Worm (Caenorhabditis elegans) whole organism, late embryonic: ENCODE measurements around the gene clc-32.

Experiments used
- C08G9.2 ChIP-seq: sonication (generic microtip); optimal IDR thresholded peaks from 2 replicates; lab custom pipeline; 2016; ENCODE audit warnings: mild to moderate bottlenecking, missing genetic modification characterization, moderate library complexity, missing compliant biosample characterization
- F13H6.1 ChIP-seq: sonication (generic microtip); optimal IDR thresholded peaks from 2 replicates; lab custom pipeline; 2016; ENCODE audit warnings: missing genetic modification characterization, missing compliant biosample characterization
- Y22D7AL.16 ChIP-seq: sonication (generic microtip); optimal IDR thresholded peaks from 2 replicates; lab custom pipeline; 2016; ENCODE audit warnings: missing genetic modification characterization, missing compliant biosample characterization
- ama-1 ChIP-seq: fragments of 150-350 bp; optimal IDR thresholded peaks from 2 replicates; lab custom pipeline; 2014
- ceh-30 ChIP-seq: fragments of 150-350 bp; optimal IDR thresholded peaks from 2 replicates; lab custom pipeline; 2014; ENCODE audit warnings: missing biosample characterization, missing genetic modification characterization
- ceh-31 ChIP-seq: sonication (generic microtip); optimal IDR thresholded peaks from 2 replicates; lab custom pipeline; 2016; ENCODE audit warnings: missing genetic modification characterization, missing compliant biosample characterization
- ceh-34 ChIP-seq: sonication (generic microtip); optimal IDR thresholded peaks from 2 replicates; lab custom pipeline; 2016; ENCODE audit warnings: mild to moderate bottlenecking, missing genetic modification characterization, missing compliant biosample characterization
- ceh-45 ChIP-seq: fragments of 200-800 bp; sonication (Bioruptor generic); IDR thresholded peaks from 2 replicates; pipeline ENCODE4 v1.3.6; 2022; ENCODE audit warnings: missing genetic modification reagents, missing genetic modification characterization, missing compliant biosample characterization
- ceh-9 ChIP-seq: sonication (generic microtip); optimal IDR thresholded peaks from 2 replicates; lab custom pipeline; 2016; ENCODE audit warnings: mild to moderate bottlenecking, missing genetic modification characterization, inconsistent platforms, missing compliant biosample characterization
- che-1 ChIP-seq: sonication (generic microtip); optimal IDR thresholded peaks from 2 replicates; lab custom pipeline; 2016; ENCODE audit warnings: mild to moderate bottlenecking, missing genetic modification characterization, missing compliant biosample characterization
- dmd-4 ChIP-seq: sonication (generic microtip); optimal IDR thresholded peaks from 2 replicates; lab custom pipeline; 2016; ENCODE audit warnings: borderline replicate concordance, missing genetic modification characterization, missing compliant biosample characterization
- dve-1 ChIP-seq: sonication (generic microtip); optimal IDR thresholded peaks from 2 replicates; lab custom pipeline; 2017; ENCODE audit warnings: antibody characterized with exemption, mild to moderate bottlenecking, missing genetic modification characterization, missing compliant biosample characterization
- elt-2 ChIP-seq: sonication (generic microtip); optimal IDR thresholded peaks from 2 replicates; lab custom pipeline; 2016; ENCODE audit warnings: missing genetic modification reagents, missing genetic modification characterization, missing compliant biosample characterization
- elt-4 ChIP-seq: sonication (generic microtip); optimal IDR thresholded peaks from 2 replicates; lab custom pipeline; 2016; ENCODE audit warnings: missing genetic modification characterization, missing compliant biosample characterization
- ets-4 ChIP-seq: sonication (generic microtip); optimal IDR thresholded peaks from 2 replicates; lab custom pipeline; 2016; ENCODE audit warnings: missing genetic modification characterization, missing compliant biosample characterization
- eyg-1 ChIP-seq: sonication (generic microtip); optimal IDR thresholded peaks from 2 replicates; lab custom pipeline; 2016; ENCODE audit warnings: missing genotype, missing genetic modification characterization, missing compliant biosample characterization
- fax-1 ChIP-seq: sonication (generic microtip); optimal IDR thresholded peaks from 2 replicates; lab custom pipeline; 2016; ENCODE audit warnings: missing genotype, missing genetic modification characterization, missing compliant biosample characterization
- fkh-6 ChIP-seq: sonication (generic microtip); optimal IDR thresholded peaks from 2 replicates; lab custom pipeline; 2016; ENCODE audit warnings: missing genetic modification characterization, missing compliant biosample characterization
- gmeb-2 ChIP-seq: sonication (generic microtip); optimal IDR thresholded peaks from 2 replicates; lab custom pipeline; 2016; ENCODE audit warnings: missing genetic modification characterization, inconsistent platforms, missing compliant biosample characterization
- hlh-13 ChIP-seq: fragments of 200-800 bp; sonication (Bioruptor generic); optimal IDR thresholded peaks from 2 replicates; lab custom pipeline; 2018; ENCODE audit warnings: mild to moderate bottlenecking, missing genetic modification characterization, missing compliant biosample characterization
- lin-11 ChIP-seq: fragments of 200-800 bp; sonication (Bioruptor generic); optimal IDR thresholded peaks from 2 replicates; lab custom pipeline; 2018; ENCODE audit warnings: mild to moderate bottlenecking, missing genetic modification characterization, missing compliant biosample characterization
- mec-3 ChIP-seq: sonication (generic microtip); optimal IDR thresholded peaks from 2 replicates; lab custom pipeline; 2016; ENCODE audit warnings: borderline replicate concordance, missing genetic modification characterization, missing compliant biosample characterization
- nfya-1 ChIP-seq: sonication (generic microtip); optimal IDR thresholded peaks from 2 replicates; lab custom pipeline; 2017; ENCODE audit warnings: missing genetic modification characterization, mild to moderate bottlenecking, missing compliant biosample characterization, antibody characterized with exemption, moderate library complexity
- odd-2 ChIP-seq: sonication (generic microtip); optimal IDR thresholded peaks from 2 replicates; lab custom pipeline; 2017; ENCODE audit warnings: antibody characterized with exemption, mild to moderate bottlenecking, missing genetic modification characterization, missing compliant biosample characterization
- pat-9 ChIP-seq: fragments of 200-800 bp; sonication (Bioruptor generic); optimal IDR thresholded peaks from 2 replicates; lab custom pipeline; 2018; ENCODE audit warnings: mild to moderate bottlenecking, missing genetic modification characterization, moderate library complexity, missing compliant biosample characterization
- pqm-1 ChIP-seq: sonication (generic microtip); optimal IDR thresholded peaks from 2 replicates; lab custom pipeline; 2016; ENCODE audit warnings: missing genetic modification characterization, missing compliant biosample characterization
- pros-1 ChIP-seq: fragments of 150-350 bp; optimal IDR thresholded peaks from 2 replicates; lab custom pipeline; 2014; ENCODE audit warnings: missing biosample characterization, missing genetic modification reagents, missing genetic modification characterization
- rnt-1 ChIP-seq: sonication (generic microtip); optimal IDR thresholded peaks from 2 replicates; lab custom pipeline; 2016; ENCODE audit warnings: missing genetic modification characterization, missing compliant biosample characterization
- sdc-2 ChIP-seq: sonication (generic microtip); optimal IDR thresholded peaks from 2 replicates; lab custom pipeline; 2016; ENCODE audit warnings: missing genotype, missing genetic modification characterization, missing compliant biosample characterization
- sox-2 ChIP-seq: fragments of 200-800 bp; sonication (Bioruptor generic); IDR thresholded peaks from 2 replicates; pipeline ENCODE4 v1.3.6; 2022; ENCODE audit warnings: missing genetic modification reagents, missing genetic modification characterization, missing compliant biosample characterization
- tbx-7 ChIP-seq: sonication (generic microtip); optimal IDR thresholded peaks from 2 replicates; lab custom pipeline; 2016; ENCODE audit warnings: missing genotype, missing genetic modification characterization, missing compliant biosample characterization
- ttx-3 ChIP-seq: sonication (generic microtip); optimal IDR thresholded peaks from 2 replicates; lab custom pipeline; 2016; ENCODE audit warnings: missing genetic modification reagents, missing genetic modification characterization, missing compliant biosample characterization
- unc-3 ChIP-seq, 2 experiments: fragments of 200-800 bp in 1 of 2; sonication (Bioruptor generic) in 1 of 2; sonication (generic microtip) in 1 of 2; conservative IDR thresholded peaks in 1 of 2; optimal IDR thresholded peaks in 1 of 2; 2 replicates each; pipeline versions ENCODE4 v1.3.6 to Lab custom; 2016 to 2022; ENCODE audit warnings: missing compliant biosample characterization in 2 of 2, missing genetic modification characterization in 2 of 2, missing genetic modification reagents in 1 of 2
- unc-55 ChIP-seq: sonication (generic microtip); optimal IDR thresholded peaks from 2 replicates; lab custom pipeline; 2017; ENCODE audit warnings: missing biosample characterization, missing genetic modification reagents, missing genetic modification characterization

The clc-32 gene

ce11 chrV:16182110-16182509, 41.1 kb upstream of the clc-32 start, which contains the start of gene srz-13:
Gene srz-13 (plus strand): TSS chrV:16182410.
- TF ChIP-seq ceh-9 (tag; lab: Kevin White, UChicago): no peak
- TF ChIP-seq ets-4 (tag; lab: Kevin White, UChicago): no peak
- TF ChIP-seq lin-11 (tag; lab: Kevin White, UChicago): no peak
- no peak for TF ChIP-seq pat-9 (tag; lab: Kevin White, UChicago)
- TF ChIP-seq elt-2 (tag; lab: Kevin White, UChicago): no peak
- TF ChIP-seq C08G9.2: no peak
- TF ChIP-seq fax-1 (tag; lab: Kevin White, UChicago): no peak
- TF ChIP-seq unc-3 (GFP tag; conservative IDR thresholded peaks at IDR 0.05; lab: Robert Waterston, UW): no peak
- TF ChIP-seq unc-3 (tag; optimal IDR thresholded peaks at IDR 0.05; lab: Kevin White, UChicago): no peak
- no peak for TF ChIP-seq unc-55 (GFP tag; lab: Kevin White, UChicago)
- TF ChIP-seq F13H6.1 (tag; lab: Kevin White, UChicago): no peak
- no peak for TF ChIP-seq odd-2
- no peak for TF ChIP-seq ceh-34 (tag; lab: Kevin White, UChicago)
- TF ChIP-seq tbx-7 (tag; lab: Kevin White, UChicago): no peak
- no peak for TF ChIP-seq sdc-2 (tag; lab: Kevin White, UChicago)
- no peak for TF ChIP-seq ceh-31 (tag; lab: Kevin White, UChicago)
- no peak for TF ChIP-seq nfya-1
- TF ChIP-seq hlh-13 (GFP tag; lab: Kevin White, UChicago): no peak
- no peak for TF ChIP-seq pqm-1
- TF ChIP-seq ceh-45: no peak
- TF ChIP-seq sox-2 (GFP tag; lab: Robert Waterston, UW): no peak
- TF ChIP-seq, all 69 proteins: peak for 0

ce11 chrV:16180350-16180749, 39.4 kb upstream of the clc-32 start, which contains the start of gene str-106:
Gene str-106 (plus strand): TSS chrV:16180650.
- TF ChIP-seq eyg-1 (tag; lab: Kevin White, UChicago): no peak

ce11 chrV:16175757-16176156, 34.8 kb upstream of the clc-32 start, which contains the start of gene cyp-33D1:
Gene cyp-33D1 (minus strand): TSS chrV:16175857.
- TF ChIP-seq dmd-4 (tag; lab: Kevin White, UChicago): no peak
- TF ChIP-seq pqm-1: no peak
- TF ChIP-seq ama-1: no peak
- no peak for TF ChIP-seq hlh-13 (GFP tag; lab: Kevin White, UChicago)
- no peak for TF ChIP-seq gmeb-2
- no peak for TF ChIP-seq ceh-9 (tag; lab: Kevin White, UChicago)
- no peak for TF ChIP-seq ttx-3
- no peak for TF ChIP-seq elt-4 (tag; lab: Kevin White, UChicago)
- TF ChIP-seq che-1 (tag; lab: Kevin White, UChicago): no peak
- no peak for TF ChIP-seq fkh-6 (tag; lab: Kevin White, UChicago)
- TF ChIP-seq mec-3 (tag; lab: Kevin White, UChicago): no peak
- no peak for TF ChIP-seq dve-1 (tag; lab: Kevin White, UChicago)
- no peak for TF ChIP-seq ceh-34 (tag; lab: Kevin White, UChicago)
- no peak for TF ChIP-seq Y22D7AL.16 (tag; lab: Kevin White, UChicago)
- TF ChIP-seq ceh-30: no peak
- TF ChIP-seq, all 69 proteins: peak for 0

- TF ChIP-seq elt-2 (tag; lab: Kevin White, UChicago) (peak; percentile 65), rnt-1 (tag; lab: Kevin White, UChicago) (no peak)
- TF ChIP-seq, all 69 proteins: peak for 1
Measured at ce11 chrV:16175227-16175626, 34.3 kb upstream of the clc-32 start.

ce11 chrV:16174109-16174508, 33.1 kb upstream of the clc-32 start:
- TF ChIP-seq pros-1 (tag; lab: Kevin White, UChicago): no peak
- peak; percentile 93 for TF ChIP-seq elt-2 (tag; lab: Kevin White, UChicago)
